Worm (Caenorhabditis elegans): ENCODE data around the gene Y46B2A.4.

DNA sequence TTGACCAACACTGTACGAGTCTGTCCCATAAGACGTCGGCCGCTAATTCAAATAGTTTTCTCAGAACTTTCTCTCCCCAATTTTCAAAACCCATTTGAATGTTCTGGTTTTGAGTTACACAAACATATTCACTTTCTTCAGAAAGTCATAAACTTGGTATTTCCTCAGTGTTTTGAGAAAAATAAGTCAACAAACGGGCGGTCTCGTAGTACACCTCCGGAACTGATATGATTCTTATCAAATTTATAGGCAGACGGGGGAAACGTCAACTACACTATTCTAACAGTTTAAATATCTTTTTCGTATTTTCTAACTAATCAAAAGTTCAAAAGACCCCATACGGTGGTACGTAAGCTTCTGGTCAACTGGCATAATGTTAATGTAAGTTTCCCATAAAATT lies 22.5 kb downstream of the Y46B2A.4 start:
- no peak for TF ChIP-seq nhr-76 (tag; optimal IDR thresholded peaks at IDR 0.05)
- TF ChIP-seq ctbp-1 (GFP tag; IDR thresholded peaks at IDR 0.05): no peak
